Fruit fly (Drosophila melanogaster) whole organism, prepupa: ENCODE data around the gene CG44094.

Source experiments
- Blimp-1 ChIP-seq: fragments of 200-800 bp; sonication (Bioruptor generic); optimal IDR thresholded peaks from 3 replicates; lab custom pipeline; 2017; ENCODE audit warnings: missing biosample characterization, missing genetic modification characterization, mild to moderate bottlenecking, moderate library complexity, missing genetic modification reagents
- CG10631 ChIP-seq: fragments of 200-800 bp; sonication (Bioruptor generic); optimal IDR thresholded peaks from 2 replicates; lab custom pipeline; 2016; ENCODE audit warnings: missing biosample characterization, missing genetic modification characterization
- CG10669 ChIP-seq: fragments of 200-800 bp; sonication (Bioruptor generic); optimal IDR thresholded peaks from 3 replicates; lab custom pipeline; 2018; ENCODE audit warnings: missing biosample characterization, mild to moderate bottlenecking, missing genetic modification characterization, moderate library complexity
- CG11294 ChIP-seq: fragments of 200-800 bp; sonication (Bioruptor generic); IDR thresholded peaks from 2 replicates; pipeline ENCODE4 v1.3.6; 2022; ENCODE audit warnings: missing biosample characterization, missing genetic modification characterization
- CG11902 ChIP-seq: fragments of 200-800 bp; sonication (Bioruptor generic); optimal IDR thresholded peaks from 3 replicates; lab custom pipeline; 2016; ENCODE audit warnings: missing biosample characterization, missing genetic modification characterization
- CG16779 ChIP-seq: fragments of 200-800 bp; sonication (Bioruptor generic); optimal IDR thresholded peaks from 3 replicates; lab custom pipeline; 2017; ENCODE audit warnings: missing biosample characterization, mild to moderate bottlenecking, missing genetic modification characterization
- CG3032 ChIP-seq: fragments of 200-800 bp; optimal IDR thresholded peaks from 2 replicates; lab custom pipeline; 2019; ENCODE audit warnings: missing biosample characterization, mild to moderate bottlenecking, missing genetic modification characterization, moderate library complexity
- CG31627 ChIP-seq: fragments of 200-800 bp; sonication (Bioruptor generic); optimal IDR thresholded peaks from 3 replicates; lab custom pipeline; 2016; ENCODE audit warnings: missing biosample characterization, missing genetic modification characterization
- CG32006 ChIP-seq: fragments of 200-800 bp; sonication (Bioruptor generic); optimal IDR thresholded peaks from 3 replicates; lab custom pipeline; 2017; ENCODE audit warnings: missing biosample characterization, mild to moderate bottlenecking, missing genetic modification characterization
- CG34406 ChIP-seq: fragments of 200-800 bp; sonication (Bioruptor generic); optimal IDR thresholded peaks from 3 replicates; lab custom pipeline; 2016; ENCODE audit warnings: missing biosample characterization, missing genetic modification characterization
- CG3919 ChIP-seq: fragments of 200-800 bp; sonication (Bioruptor generic); optimal IDR thresholded peaks from 3 replicates; lab custom pipeline; 2016; ENCODE audit warnings: missing biosample characterization, missing genetic modification characterization
- CG4318 ChIP-seq: fragments of 200-800 bp; sonication (Bioruptor generic); optimal IDR thresholded peaks from 3 replicates; lab custom pipeline; 2017; ENCODE audit warnings: missing biosample characterization, mild to moderate bottlenecking, missing genetic modification characterization
- CG6163 ChIP-seq: fragments of 200-800 bp; sonication (Bioruptor generic); IDR thresholded peaks from 3 replicates; pipeline ENCODE4 v1.3.6; 2022; ENCODE audit warnings: missing biosample characterization, missing genetic modification characterization
- CG6276 ChIP-seq: fragments of 200-800 bp; sonication (Bioruptor generic); optimal IDR thresholded peaks from 2 replicates; lab custom pipeline; 2017; ENCODE audit warnings: missing biosample characterization, mild to moderate bottlenecking, missing genetic modification characterization
- CG6792 ChIP-seq: fragments of 200-800 bp; sonication (Bioruptor generic); optimal IDR thresholded peaks from 3 replicates; lab custom pipeline; 2016; ENCODE audit warnings: missing biosample characterization, missing genetic modification characterization
- CG6808 ChIP-seq: fragments of 200-800 bp; sonication (Bioruptor generic); optimal IDR thresholded peaks from 3 replicates; lab custom pipeline; 2017; ENCODE audit warnings: missing biosample characterization, missing genetic modification characterization, mild to moderate bottlenecking, moderate library complexity, missing genetic modification reagents
- CG6854 ChIP-seq: fragments of 200-800 bp; sonication (Bioruptor generic); optimal IDR thresholded peaks from 2 replicates; lab custom pipeline; 2017; ENCODE audit warnings: missing biosample characterization, mild to moderate bottlenecking, missing genetic modification characterization
- CG7368 ChIP-seq: fragments of 200-800 bp; sonication (Bioruptor generic); optimal IDR thresholded peaks from 3 replicates; lab custom pipeline; 2016; ENCODE audit warnings: missing biosample characterization, missing genetic modification characterization
- CG8632 ChIP-seq: fragments of 200-800 bp; sonication (Bioruptor generic); optimal IDR thresholded peaks from 3 replicates; lab custom pipeline; 2016; ENCODE audit warnings: missing biosample characterization, missing genetic modification characterization
- CG9139 ChIP-seq: fragments of 200-800 bp; sonication (Bioruptor generic); optimal IDR thresholded peaks from 3 replicates; lab custom pipeline; 2017; ENCODE audit warnings: missing biosample characterization, mild to moderate bottlenecking, missing genetic modification characterization
- Eip78C ChIP-seq: fragments of 200-800 bp; sonication (Bioruptor generic); peaks from one replicate; lab custom pipeline; 2016; ENCODE audit warnings: missing biosample characterization, missing genetic modification characterization
- Eip93F ChIP-seq: fragments of 200-800 bp; sonication (Bioruptor generic); optimal IDR thresholded peaks from 2 replicates; lab custom pipeline; 2016; ENCODE audit warnings: missing biosample characterization, mild to moderate bottlenecking, missing genetic modification characterization
- Ets21C ChIP-seq: fragments of 200-800 bp; sonication (Bioruptor generic); optimal IDR thresholded peaks from 3 replicates; lab custom pipeline; 2016; ENCODE audit warnings: missing biosample characterization, missing genetic modification characterization
- Ets96B ChIP-seq: fragments of 200-800 bp; optimal IDR thresholded peaks from 2 replicates; lab custom pipeline; 2019; ENCODE audit warnings: missing biosample characterization, mild to moderate bottlenecking, missing genetic modification characterization, moderate library complexity
- Gug ChIP-seq: fragments of 200-800 bp; sonication (Bioruptor generic); IDR thresholded peaks from 2 replicates; pipeline ENCODE4 v1.3.6; 2022; ENCODE audit warnings: missing biosample characterization, missing genetic modification characterization
- Hr39 ChIP-seq: fragments of 200-800 bp; sonication (Bioruptor generic); optimal IDR thresholded peaks from 2 replicates; lab custom pipeline; 2016; ENCODE audit warnings: missing biosample characterization, missing genetic modification characterization
- Hr4 ChIP-seq: fragments of 200-800 bp; sonication (Bioruptor generic); optimal IDR thresholded peaks from 3 replicates; lab custom pipeline; 2016; ENCODE audit warnings: missing biosample characterization, missing genetic modification characterization
- Lpt ChIP-seq: fragments of 200-800 bp; sonication (Bioruptor generic); optimal IDR thresholded peaks from 3 replicates; lab custom pipeline; 2016; ENCODE audit warnings: missing biosample characterization, missing genetic modification characterization
- Met ChIP-seq: fragments of 200-800 bp; sonication (Bioruptor generic); optimal IDR thresholded peaks from 3 replicates; lab custom pipeline; 2016; ENCODE audit warnings: missing biosample characterization, missing genetic modification characterization
- OdsH ChIP-seq: fragments of 200-800 bp; sonication (Bioruptor generic); optimal IDR thresholded peaks from 3 replicates; lab custom pipeline; 2016; ENCODE audit warnings: missing biosample characterization, missing genetic modification characterization
- Smox ChIP-seq: fragments of 200-800 bp; sonication (Bioruptor generic); optimal IDR thresholded peaks from 3 replicates; lab custom pipeline; 2016; ENCODE audit warnings: missing biosample characterization, missing genetic modification characterization
- Sox15 ChIP-seq: fragments of 200-800 bp; sonication (Bioruptor generic); optimal IDR thresholded peaks from 3 replicates; lab custom pipeline; 2016; ENCODE audit warnings: missing biosample characterization, missing genetic modification characterization
- achi ChIP-seq: fragments of 200-800 bp; sonication (Bioruptor generic); optimal IDR thresholded peaks from 3 replicates; lab custom pipeline; 2016; ENCODE audit warnings: missing biosample characterization, missing genetic modification characterization
- acj6 ChIP-seq: fragments of 200-800 bp; sonication (Bioruptor generic); optimal IDR thresholded peaks from 3 replicates; lab custom pipeline; 2016; ENCODE audit warnings: missing biosample characterization, missing genetic modification characterization
- cyc ChIP-seq: fragments of 200-800 bp; sonication (Bioruptor generic); optimal IDR thresholded peaks from 3 replicates; lab custom pipeline; 2016; ENCODE audit warnings: missing biosample characterization, missing genetic modification characterization
- dac ChIP-seq: fragments of 200-800 bp; sonication (Bioruptor generic); optimal IDR thresholded peaks from 2 replicates; lab custom pipeline; 2017; ENCODE audit warnings: missing biosample characterization, mild to moderate bottlenecking, missing genetic modification characterization
- dsx ChIP-seq: fragments of 200-800 bp; optimal IDR thresholded peaks from 3 replicates; lab custom pipeline; 2019; ENCODE audit warnings: missing biosample characterization, mild to moderate bottlenecking, missing genetic modification characterization, moderate library complexity; ENCODE audit not compliant: poor library complexity, severe bottlenecking
- eg ChIP-seq: fragments of 200-800 bp; sonication (Bioruptor generic); IDR thresholded peaks from 3 replicates; pipeline ENCODE4 v1.3.6; 2022; ENCODE audit warnings: missing biosample characterization, missing genetic modification characterization
- esn ChIP-seq: fragments of 200-800 bp; sonication (Bioruptor generic); optimal IDR thresholded peaks from 2 replicates; lab custom pipeline; 2016; ENCODE audit warnings: missing biosample characterization, mild to moderate bottlenecking, missing genetic modification characterization, moderate library complexity
- fd85E ChIP-seq: fragments of 200-800 bp; sonication (Bioruptor generic); optimal IDR thresholded peaks from 3 replicates; lab custom pipeline; 2016; ENCODE audit warnings: missing biosample characterization, missing genetic modification characterization
- fkh ChIP-seq: fragments of 200-800 bp; sonication (Bioruptor generic); optimal IDR thresholded peaks from 3 replicates; lab custom pipeline; 2017; ENCODE audit warnings: missing biosample characterization, mild to moderate bottlenecking, missing genetic modification characterization, moderate library complexity
- lz ChIP-seq: fragments of 200-800 bp; sonication (Bioruptor generic); optimal IDR thresholded peaks from 3 replicates; lab custom pipeline; 2016; ENCODE audit warnings: missing biosample characterization, missing genetic modification characterization
- net ChIP-seq: fragments of 200-800 bp; sonication (Bioruptor generic); optimal IDR thresholded peaks from 3 replicates; lab custom pipeline; 2016; ENCODE audit warnings: missing biosample characterization, missing genetic modification characterization
- salr ChIP-seq, 2 experiments: fragments of 200-800 bp; sonication (Bioruptor generic); optimal IDR thresholded peaks; 3 replicates each; lab custom pipeline; 2016 to 2018; ENCODE audit warnings: missing biosample characterization in 2 of 2, missing genetic modification characterization in 2 of 2, mild to moderate bottlenecking in 1 of 2
- ss ChIP-seq, 2 experiments: fragments of 200-800 bp; sonication (Bioruptor generic); optimal IDR thresholded peaks; 2 replicates in 1 of 2; 3 replicates in 1 of 2; lab custom pipeline; 2017 to 2018; ENCODE audit warnings: mild to moderate bottlenecking in 2 of 2, missing biosample characterization in 2 of 2, missing genetic modification characterization in 2 of 2, moderate library complexity in 1 of 2
- topi ChIP-seq: fragments of 200-800 bp; sonication (Bioruptor generic); optimal IDR thresholded peaks from 3 replicates; lab custom pipeline; 2016; ENCODE audit warnings: missing biosample characterization, missing genetic modification characterization

Gene CG44094

dm6 chr3R:14624088-14624619 lies 47.7 kb upstream of the CG44094 start (continued):
- TF ChIP-seq dac (GFP tag; lab: Kevin White, UChicago) (peak; percentile 80), dsx (GFP tag; lab: Kevin White, UChicago) (peak; percentile 87), fkh (GFP tag; lab: Kevin White, UChicago) (no peak), Blimp-1 (GFP tag; lab: Kevin White, UChicago) (peak; percentile 4), CG4318 (GFP tag; lab: Kevin White, UChicago) (peak; percentile 84), CG9139 (GFP tag; lab: Kevin White, UChicago) (peak; percentile 71), CG32006 (GFP tag; lab: Kevin White, UChicago) (peak; percentile 91), salr (GFP tag; optimal IDR thresholded peaks at IDR 0.05; lab: Kevin White, UChicago) (peak; percentile 78 to 81), Ets96B (tag; lab: Kevin White, UChicago) (peak; percentile 90), Eip93F (GFP tag; lab: Kevin White, UChicago) (no peak), cyc (GFP tag; lab: Kevin White, UChicago) (peak; percentile 62), ss (GFP tag; optimal IDR thresholded peaks at IDR 0.05; lab: Kevin White, UChicago) (peak; percentile 84 to 90), CG10631 (GFP tag; lab: Kevin White, UChicago) (peak; percentile 91), CG6163 (GFP tag; lab: Robert Waterston, UW) (peak; percentile 74; the same call in 2 of the 3 replicates), topi (GFP tag; lab: Kevin White, UChicago) (peak; percentile 85), Smox (GFP tag; lab: Kevin White, UChicago) (peak; percentile 83), CG16779 (tag; lab: Kevin White, UChicago) (peak; percentile 77), CG3032 (tag; lab: Kevin White, UChicago) (peak; percentile 86), CG6808 (peak; percentile 80), CG31627 (peak; percentile 80), CG3919 (GFP tag; lab: Kevin White, UChicago) (peak; percentile 83), Sox15 (GFP tag; lab: Kevin White, UChicago) (peak; percentile 73), CG11902 (GFP tag; lab: Kevin White, UChicago) (peak; percentile 66), lz (GFP tag; lab: Kevin White, UChicago) (peak; percentile 84)

dm6 chr3R:14622571-14622970 lies 46.2 kb upstream of the CG44094 start:
- no peak for TF ChIP-seq Lpt
- TF ChIP-seq fd85E (GFP tag; lab: Kevin White, UChicago) = no peak
- TF ChIP-seq CG34406 (GFP tag; lab: Kevin White, UChicago) = no peak
- TF ChIP-seq CG6854 = no peak
- TF ChIP-seq CG6808 = peak; percentile 15
- no peak for TF ChIP-seq Eip93F (GFP tag; lab: Kevin White, UChicago)
- peak; percentile 5; the same call in 1 of the 3 replicates for TF ChIP-seq eg (GFP tag; lab: Robert Waterston, UW)
- peak; percentile 12 for TF ChIP-seq Met (GFP tag; lab: Kevin White, UChicago)
- TF ChIP-seq CG3919 (GFP tag; lab: Kevin White, UChicago) = no peak
- no peak for TF ChIP-seq CG9139 (GFP tag; lab: Kevin White, UChicago)
- TF ChIP-seq CG11294 = no peak
- peak in 1 of 2 experiments; percentile 10 for TF ChIP-seq salr (GFP tag; optimal IDR thresholded peaks at IDR 0.05; lab: Kevin White, UChicago)
- TF ChIP-seq ss (GFP tag; optimal IDR thresholded peaks at IDR 0.05; lab: Kevin White, UChicago) = peak in 1 of 2 experiments; percentile 41
- TF ChIP-seq Ets21C (GFP tag; lab: Kevin White, UChicago) = no peak
- TF ChIP-seq esn (GFP tag; lab: Kevin White, UChicago) = no peak
- peak; percentile 8 for TF ChIP-seq Hr39 (GFP tag; lab: Kevin White, UChicago)
- no peak for TF ChIP-seq CG6276 (GFP tag; lab: Kevin White, UChicago)
- TF ChIP-seq Eip78C = peak; percentile 85
- no peak for TF ChIP-seq dac (GFP tag; lab: Kevin White, UChicago)
- peak; percentile 8 for TF ChIP-seq net (GFP tag; lab: Kevin White, UChicago)
- TF ChIP-seq CG7368 = peak; percentile 0
- TF ChIP-seq Hr4 (GFP tag; lab: Kevin White, UChicago) = no peak
- TF ChIP-seq lz (GFP tag; lab: Kevin White, UChicago) = no peak
- no peak for TF ChIP-seq CG6792 (GFP tag; lab: Kevin White, UChicago)
- peak; percentile 15 for TF ChIP-seq OdsH
- no peak for TF ChIP-seq CG4318 (GFP tag; lab: Kevin White, UChicago)
- no peak for TF ChIP-seq dsx (GFP tag; lab: Kevin White, UChicago)
- no peak for TF ChIP-seq Blimp-1 (GFP tag; lab: Kevin White, UChicago)
- TF ChIP-seq acj6 = peak; percentile 20
- TF ChIP-seq achi = no peak
- peak; percentile 10 for TF ChIP-seq CG8632 (GFP tag; lab: Kevin White, UChicago)
- no peak for TF ChIP-seq cyc (GFP tag; lab: Kevin White, UChicago)
- TF ChIP-seq Gug = no peak
- TF ChIP-seq CG10669 (GFP tag; lab: Kevin White, UChicago) = peak; percentile 25
- TF ChIP-seq CG31627 = no peak
- no peak for TF ChIP-seq fkh (GFP tag; lab: Kevin White, UChicago)
- no peak for TF ChIP-seq CG16779 (tag; lab: Kevin White, UChicago)
- peak; percentile 43; the same call in 1 of the 3 replicates for TF ChIP-seq CG6163 (GFP tag; lab: Robert Waterston, UW)
